Worm (Caenorhabditis elegans) whole organism, mixed stage, embryonic: ENCODE results near the gene F09E5.3.

Experiments used
- blmp-1 ChIP-seq: fragments of 150-350 bp; optimal IDR thresholded peaks from 2 replicates; lab custom pipeline; 2014; ENCODE audit warnings: missing biosample characterization, missing genetic modification characterization
- pha-4 ChIP-seq: fragments of 150-350 bp; optimal IDR thresholded peaks from 2 replicates; lab custom pipeline; 2018; ENCODE audit warnings: missing biosample characterization, missing genetic modification reagents, missing genetic modification characterization
- snpc-4 ChIP-seq: fragments of 150-350 bp; optimal IDR thresholded peaks from 2 replicates; lab custom pipeline; 2014; ENCODE audit warnings: missing biosample characterization, missing genetic modification characterization

DNA sequence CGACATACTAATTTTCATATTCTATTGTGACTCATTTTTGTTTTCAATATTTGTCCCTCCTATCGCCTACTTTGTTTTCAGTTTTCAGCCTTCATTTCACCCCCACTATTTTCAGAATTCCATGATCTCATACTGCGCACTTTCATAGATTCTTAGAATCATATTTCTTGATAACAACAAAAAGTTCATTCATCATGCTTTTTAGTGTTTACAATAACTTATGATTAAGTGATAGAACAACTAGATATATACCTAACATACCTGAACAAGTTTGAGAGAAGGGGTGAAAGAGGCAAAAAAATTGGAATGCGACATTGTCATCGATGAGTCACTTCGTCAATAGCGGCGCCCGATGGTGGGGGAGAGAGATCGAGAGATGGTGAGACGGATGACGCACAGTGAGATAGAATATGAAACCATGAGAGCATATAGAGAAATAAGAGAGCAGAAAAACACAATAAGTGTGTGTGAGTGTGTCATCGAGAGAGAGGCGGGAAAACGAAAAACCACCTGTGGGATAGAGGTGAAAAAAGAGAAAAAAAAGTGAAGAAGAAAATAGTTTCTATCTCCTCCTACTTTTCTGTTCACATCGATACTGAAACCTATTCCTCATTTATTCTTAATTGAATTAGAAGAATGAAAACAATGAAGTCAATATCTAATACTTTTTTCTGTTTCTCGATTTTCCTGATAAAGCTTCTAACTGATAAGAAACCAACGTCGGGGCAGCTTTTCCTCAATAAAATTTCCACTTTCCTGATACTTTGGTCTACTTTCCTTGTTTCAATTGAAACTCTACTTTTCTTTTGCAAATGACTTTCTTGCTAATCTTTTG lies 36.9 kb upstream of the F09E5.3 start:
- TF ChIP-seq blmp-1 (tag; lab: Kevin White, UChicago) (no peak), snpc-4 (no peak), pha-4 (peak; percentile 67)
